Worm (Caenorhabditis elegans): ENCODE measurements around the gene C34D10.1.

DNA sequence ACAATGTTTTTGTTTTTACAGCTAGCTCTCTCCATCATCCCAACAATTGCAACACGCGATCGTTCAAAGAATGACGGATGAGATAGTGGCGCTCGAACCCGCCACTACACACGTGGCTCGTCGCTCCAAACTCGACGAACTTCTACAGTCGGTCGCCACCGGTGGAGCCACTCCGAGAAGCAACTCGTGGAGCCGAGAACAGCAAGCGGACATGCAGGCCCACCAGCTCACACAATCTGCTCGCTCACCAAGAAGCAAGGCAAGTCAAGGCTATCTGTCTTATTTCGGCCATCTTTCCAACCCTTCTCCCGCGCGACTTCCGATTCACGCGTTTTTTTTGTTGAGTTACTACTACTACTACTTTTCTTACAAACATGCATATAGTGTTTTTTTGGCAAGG lies 25.6 kb upstream of the C34D10.1 start, which contains the start of the genes F45E1.1 and F45E1.2:
- no peak for TF ChIP-seq ztf-11 (tag; optimal IDR thresholded peaks at IDR 0.05)
- TF ChIP-seq egl-27 (tag; optimal IDR thresholded peaks at IDR 0.05), result no peak
- TF ChIP-seq lin-11 (tag; optimal IDR thresholded peaks at IDR 0.05), result no peak
